Worm (Caenorhabditis elegans) whole organism, L1 larva: Measurements from ENCODE around the gene F14F9.8.

Source experiments
- aha-1 ChIP-seq: fragments of 150-350 bp; optimal IDR thresholded peaks from 2 replicates; lab custom pipeline; 2014; ENCODE audit warnings: missing biosample characterization, missing genetic modification characterization
- aly-2 ChIP-seq: fragments of 150-350 bp; optimal IDR thresholded peaks from 2 replicates; lab custom pipeline; 2014; ENCODE audit warnings: missing biosample characterization, missing genetic modification characterization
- ama-1 ChIP-seq: fragments of 150-350 bp; optimal IDR thresholded peaks from 2 replicates; lab custom pipeline; 2014
- egl-27 ChIP-seq, 2 experiments: fragments of 150-350 bp in 1 of 2; sonication (generic microtip); optimal IDR thresholded peaks; 3 replicates each; lab custom pipeline; 2017 to 2018; ENCODE audit warnings: missing biosample characterization in 2 of 2, missing genetic modification characterization in 2 of 2, missing genetic modification reagents in 2 of 2
- elt-3 ChIP-seq, 6 experiments: fragments of 150-350 bp in 1 of 6; sonication (generic microtip); optimal IDR thresholded peaks; 2 replicates each; lab custom pipeline; 2017 to 2018; ENCODE audit warnings: missing biosample characterization in 6 of 6, missing genetic modification characterization in 6 of 6, inconsistent platforms in 1 of 6
- lsy-2 ChIP-seq, 2 experiments: fragments of 150-350 bp; optimal IDR thresholded peaks; 2 replicates each; lab custom pipeline; 2014; ENCODE audit warnings: missing biosample characterization in 2 of 2, missing genetic modification characterization in 2 of 2
- mdl-1 ChIP-seq, 2 experiments: fragments of 150-350 bp; optimal IDR thresholded peaks; 2 replicates each; lab custom pipeline; 2014 to 2017; ENCODE audit warnings: missing biosample characterization in 2 of 2, missing genetic modification characterization in 2 of 2, inconsistent platforms in 1 of 2
- nhr-76 ChIP-seq: sonication (generic microtip); optimal IDR thresholded peaks from 2 replicates; lab custom pipeline; 2017; ENCODE audit warnings: missing biosample characterization, missing genetic modification characterization
- nhr-77 ChIP-seq: fragments of 150-350 bp; optimal IDR thresholded peaks from 2 replicates; lab custom pipeline; 2014; ENCODE audit warnings: missing biosample characterization, missing genetic modification characterization
- pag-3 ChIP-seq: sonication (generic microtip); optimal IDR thresholded peaks from 2 replicates; lab custom pipeline; 2017; ENCODE audit warnings: missing genetic modification characterization, mild to moderate bottlenecking, missing compliant biosample characterization, antibody characterized with exemption, borderline replicate concordance; ENCODE audit not compliant: insufficient read depth
- pqm-1 ChIP-seq: sonication (generic microtip); optimal IDR thresholded peaks from 3 replicates; lab custom pipeline; 2017; ENCODE audit warnings: missing biosample characterization, missing genetic modification characterization
- skn-1 ChIP-seq: fragments of 150-350 bp; optimal IDR thresholded peaks from 2 replicates; lab custom pipeline; 2014; ENCODE audit warnings: missing biosample characterization, missing genetic modification characterization
- snu-23 ChIP-seq: sonication (generic microtip); optimal IDR thresholded peaks from 2 replicates; lab custom pipeline; 2016; ENCODE audit warnings: missing genetic modification characterization, missing compliant biosample characterization
- sox-4 ChIP-seq: sonication (generic microtip); optimal IDR thresholded peaks from 2 replicates; lab custom pipeline; 2016; ENCODE audit warnings: missing genetic modification characterization, missing compliant biosample characterization

DNA sequence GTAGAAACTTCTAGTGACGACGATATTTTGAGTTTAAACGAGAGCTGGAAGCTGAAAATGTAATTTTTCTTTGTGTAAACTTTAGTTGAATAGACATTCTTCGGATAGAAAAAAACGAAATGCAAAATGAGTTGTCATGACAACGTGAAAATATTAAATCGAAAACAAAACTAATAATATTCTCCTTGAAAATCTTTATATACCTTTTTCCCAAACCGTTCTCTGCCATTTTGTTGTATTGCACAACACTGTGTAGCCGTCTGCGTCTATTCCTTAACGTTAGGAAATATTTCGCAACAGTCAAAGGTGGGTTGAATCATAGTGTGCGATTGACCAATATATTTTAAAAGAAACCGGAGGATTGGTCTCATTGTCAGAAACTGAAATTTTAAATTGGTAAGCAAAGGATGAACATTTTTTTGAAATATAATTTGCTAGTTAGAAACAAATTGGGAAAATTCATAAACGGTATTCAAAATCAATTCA lies 49.2 kb upstream of the F14F9.8 start, which contains the start of gene Y58A7A.3:
- TF ChIP-seq pag-3 (tag; lab: Kevin White, UChicago) (no peak), pqm-1 (tag; lab: Kevin White, UChicago) (no peak), egl-27 (tag; optimal IDR thresholded peaks at IDR 0.05; lab: Kevin White, UChicago) (no peak), mdl-1 (tag; optimal IDR thresholded peaks at IDR 0.05; lab: Kevin White, UChicago) (peak in 1 of 2 experiments; percentile 67), nhr-77 (tag; lab: Kevin White, UChicago) (no peak), lsy-2 (tag; optimal IDR thresholded peaks at IDR 0.05; lab: Kevin White, UChicago) (peak; percentile 9 to 76), nhr-76 (no peak), skn-1 (tag; lab: Kevin White, UChicago) (peak; percentile 93), sox-4 (no peak), snu-23 (GFP tag; lab: Kevin White, UChicago) (peak; percentile 49), aha-1 (no peak), ama-1 (no peak), aly-2 (tag; lab: Kevin White, UChicago) (no peak), elt-3 (tag; optimal IDR thresholded peaks at IDR 0.05; lab: Kevin White, UChicago) (peak in 2 of 6 experiments; percentile 57 to 60)
